Worm (Caenorhabditis elegans): ENCODE measurements around the gene T14A8.2.

DNA sequence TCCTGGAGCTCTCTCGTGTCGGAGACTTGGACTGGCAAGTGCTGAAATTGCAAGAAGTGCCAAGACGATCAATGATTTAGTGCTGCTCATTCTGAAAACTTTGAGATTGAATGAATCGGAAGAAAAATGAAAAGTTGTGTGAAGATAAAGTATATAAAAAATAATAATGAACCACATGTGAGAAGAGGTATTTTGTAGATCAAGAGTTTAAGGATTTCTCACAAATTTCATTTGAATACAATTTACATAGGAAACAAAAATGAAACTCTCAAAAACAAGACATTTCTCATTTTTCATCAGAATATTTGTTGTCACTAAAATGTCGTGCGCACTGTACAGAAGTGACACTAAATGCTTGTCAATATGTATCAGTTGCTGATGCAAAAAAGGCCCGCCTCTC, at the start of gene T14A8.2:
- TF ChIP-seq daf-12 (tag; optimal IDR thresholded peaks at IDR 0.05) (no peak), ama-1 (optimal IDR thresholded peaks at IDR 0.05) (no peak), unc-62 (GFP tag; optimal IDR thresholded peaks at IDR 0.05) (no peak), snpc-4 (tag; optimal IDR thresholded peaks at IDR 0.05) (no peak), aly-2 (tag; optimal IDR thresholded peaks at IDR 0.05) (no peak), ZK546.5 (tag; optimal IDR thresholded peaks at IDR 0.05) (no peak), nhr-25 (tag; optimal IDR thresholded peaks at IDR 0.05) (no peak)

Measured in whole organism, L3 larva.